Worm (Caenorhabditis elegans): Measurements from ENCODE around the gene C14B9.3.

DNA sequence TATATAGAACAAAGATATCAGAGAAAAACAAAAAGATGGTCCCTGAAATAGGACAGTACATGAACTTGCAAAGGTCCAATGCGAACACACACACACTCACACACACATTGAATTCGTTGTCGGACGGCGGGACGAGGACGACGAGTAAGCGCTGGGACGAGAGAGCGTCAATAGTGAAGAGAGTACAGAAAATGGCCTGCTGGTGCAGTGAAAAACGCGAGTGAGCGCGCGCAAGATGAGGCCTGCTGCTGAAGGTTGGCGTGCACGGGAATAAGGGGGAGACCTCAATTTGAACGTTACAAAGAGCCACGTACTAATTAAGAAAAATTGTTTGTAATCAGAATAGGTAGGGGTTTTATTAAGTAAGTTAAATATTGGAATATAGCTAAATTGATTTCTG lies 18.4 kb downstream of the C14B9.3 start:
- no peak for TF ChIP-seq dao-5 (tag; optimal IDR thresholded peaks at IDR 0.05)
- no peak for TF ChIP-seq W03F9.2 (tag; optimal IDR thresholded peaks at IDR 0.05)
- no peak for TF ChIP-seq him-1 (tag; optimal IDR thresholded peaks at IDR 0.05)
